Worm (Caenorhabditis elegans) whole organism, L4 larva: ENCODE measurements around the gene C07A9.9.
"Not testable (repeated sequence)": the region's sequence is repeated elsewhere in the genome, so short reads cannot be mapped to it uniquely, and the experiment has no call there.

Experiments used
- F26F4.8 ChIP-seq: fragments of 200-800 bp; sonication (Bioruptor generic); conservative IDR thresholded peaks from 2 replicates; pipeline ENCODE4 v1.3.6; 2022; ENCODE audit warnings: missing genetic modification characterization, missing compliant biosample characterization
- R02D3.7 ChIP-seq: fragments of 150-350 bp; sonication (generic microtip); optimal IDR thresholded peaks from 3 replicates; lab custom pipeline; 2014; ENCODE audit warnings: missing biosample characterization, missing genetic modification characterization
- ZK546.5 ChIP-seq, 2 experiments: sonication (generic microtip); optimal IDR thresholded peaks; 2 replicates each; lab custom pipeline; 2017; ENCODE audit warnings: missing biosample characterization in 2 of 2, missing genetic modification characterization in 2 of 2
- egl-43 ChIP-seq: fragments of 200-800 bp; sonication (Bioruptor generic); IDR thresholded peaks from 2 replicates; pipeline ENCODE4 v1.3.6; 2022; ENCODE audit warnings: missing genetic modification reagents, missing genetic modification characterization, missing compliant biosample characterization
- fos-1 ChIP-seq: fragments of 150-350 bp; optimal IDR thresholded peaks from 2 replicates; lab custom pipeline; 2014; ENCODE audit warnings: missing biosample characterization, missing genetic modification characterization
- lin-15B ChIP-seq: fragments of 150-350 bp; sonication (generic microtip); optimal IDR thresholded peaks from 3 replicates; lab custom pipeline; 2014; ENCODE audit warnings: missing biosample characterization, missing genetic modification characterization
- nhr-77 ChIP-seq: fragments of 150-350 bp; optimal IDR thresholded peaks from 2 replicates; lab custom pipeline; 2014; ENCODE audit warnings: missing biosample characterization, missing genetic modification characterization
- rbr-2 ChIP-seq: sonication (generic microtip); optimal IDR thresholded peaks from 2 replicates; lab custom pipeline; 2016; ENCODE audit warnings: missing genotype, missing genetic modification characterization, missing compliant biosample characterization
- zfp-3 ChIP-seq: fragments of 200-800 bp; sonication (Bioruptor generic); conservative IDR thresholded peaks from 2 replicates; pipeline ENCODE4 v1.3.6; 2022; ENCODE audit warnings: missing genetic modification reagents, missing genetic modification characterization, missing compliant biosample characterization

DNA sequence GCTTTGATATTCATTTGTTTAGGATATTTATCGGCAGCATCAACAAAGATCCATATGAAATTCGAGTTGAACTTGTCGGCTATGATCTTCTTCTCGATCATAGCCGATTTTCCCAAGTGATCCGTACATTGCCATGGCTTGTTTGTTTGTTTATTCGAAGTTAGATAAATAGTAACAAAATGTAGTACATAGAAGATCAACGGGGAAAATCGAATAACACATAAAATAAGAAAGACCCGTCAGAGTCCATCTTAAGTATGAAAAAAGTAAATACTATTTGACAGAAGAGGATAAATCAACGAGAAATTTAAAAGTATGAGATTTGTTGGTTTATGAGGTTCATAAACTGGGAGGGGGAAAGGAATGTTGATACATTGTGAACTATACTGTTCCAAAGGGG lies 15.3 kb upstream of the C07A9.9 start, which contains the start of gene C07A9.5:
- TF ChIP-seq zfp-3 (GFP tag; lab: Robert Waterston, UW); lin-15B; rbr-2; ZK546.5 (tag; optimal IDR thresholded peaks at IDR 0.05; lab: Kevin White, UChicago); nhr-77; R02D3.7 (tag; lab: Kevin White, UChicago); fos-1 (tag; lab: Kevin White, UChicago); F26F4.8 (GFP tag; lab: Robert Waterston, UW); egl-43 (GFP tag; lab: Robert Waterston, UW): not testable (repeated sequence)
